Fruit fly (Drosophila melanogaster) whole organism, embryonic: ENCODE data around the gene fz.

Experiments
- Abd-B ChIP-seq: fragments of 200-800 bp; sonication (Bioruptor generic); optimal IDR thresholded peaks from 2 replicates; lab custom pipeline; 2018; ENCODE audit warnings: missing biosample characterization, mild to moderate bottlenecking, missing genetic modification characterization, moderate library complexity
- Atf3 ChIP-seq: fragments of 200-800 bp; sonication (Bioruptor generic); optimal IDR thresholded peaks from 3 replicates; lab custom pipeline; 2016; ENCODE audit warnings: missing biosample characterization, missing genetic modification characterization
- Atf6 ChIP-seq: fragments of 200-800 bp; sonication (Bioruptor generic); IDR thresholded peaks from 2 replicates; pipeline ENCODE4 v1.3.6; 2022; ENCODE audit warnings: missing biosample characterization, missing genetic modification characterization
- Awh ChIP-seq: fragments of 200-800 bp; sonication (Bioruptor generic); IDR thresholded peaks from 2 replicates; pipeline ENCODE4, ENCODE4 v1.3.6; 2022; ENCODE audit warnings: missing biosample characterization, missing genetic modification characterization
- CG1024 ChIP-seq: fragments of 200-800 bp; sonication (Bioruptor generic); IDR thresholded peaks from 2 replicates; pipeline ENCODE4 v1.3.6; 2022; ENCODE audit warnings: missing biosample characterization, missing genetic modification characterization
- CG11456 ChIP-seq: fragments of 200-800 bp; sonication (Bioruptor generic); IDR thresholded peaks from 3 replicates; pipeline ENCODE4 v1.3.6; 2022; ENCODE audit warnings: missing biosample characterization, missing genetic modification characterization
- CG11504 ChIP-seq: fragments of 200-800 bp; sonication (Bioruptor generic); optimal IDR thresholded peaks from 3 replicates; lab custom pipeline; 2019; ENCODE audit warnings: missing biosample characterization, mild to moderate bottlenecking, missing genetic modification characterization, moderate library complexity
- CG12155 ChIP-seq: fragments of 200-800 bp; sonication (Bioruptor generic); optimal IDR thresholded peaks from 3 replicates; lab custom pipeline; 2016; ENCODE audit warnings: missing biosample characterization, missing genetic modification characterization
- CG13287 ChIP-seq: fragments of 200-800 bp; sonication (Bioruptor generic); IDR thresholded peaks from 2 replicates; pipeline ENCODE4 v1.3.6; 2022; ENCODE audit warnings: missing biosample characterization, missing genetic modification characterization; ENCODE audit not compliant: partially characterized antibody
- CG14710 ChIP-seq: fragments of 200-800 bp; sonication (Bioruptor generic); optimal IDR thresholded peaks from 3 replicates; lab custom pipeline; 2019; ENCODE audit warnings: missing biosample characterization, mild to moderate bottlenecking, missing genetic modification characterization, moderate library complexity
- CG15479 ChIP-seq: fragments of 200-800 bp; sonication (Bioruptor generic); optimal IDR thresholded peaks from 3 replicates; lab custom pipeline; 2019; ENCODE audit warnings: missing biosample characterization, mild to moderate bottlenecking, missing genetic modification characterization, moderate library complexity
- CG2712 ChIP-seq: fragments of 200-800 bp; optimal IDR thresholded peaks from 3 replicates; lab custom pipeline; 2019; ENCODE audit warnings: missing biosample characterization, mild to moderate bottlenecking, missing genetic modification characterization, moderate library complexity
- CG3065 ChIP-seq: fragments of 200-800 bp; sonication (Bioruptor generic); optimal IDR thresholded peaks from 2 replicates; lab custom pipeline; 2016; ENCODE audit warnings: missing biosample characterization, missing genetic modification characterization
- CG34422 ChIP-seq: fragments of 200-800 bp; sonication (Bioruptor generic); IDR thresholded peaks from 3 replicates; pipeline ENCODE4 v1.3.6; 2022; ENCODE audit warnings: missing biosample characterization, missing genetic modification characterization
- CG43689 ChIP-seq: fragments of 200-800 bp; sonication (Bioruptor generic); IDR thresholded peaks from 2 replicates; pipeline ENCODE4 v1.3.6; 2022; ENCODE audit warnings: missing biosample characterization, missing genetic modification characterization
- CG4424 ChIP-seq: fragments of 200-800 bp; sonication (Bioruptor generic); optimal IDR thresholded peaks from 3 replicates; lab custom pipeline; 2016; ENCODE audit warnings: missing biosample characterization, missing genetic modification characterization
- CG7786 ChIP-seq: fragments of 200-800 bp; sonication (Bioruptor generic); optimal IDR thresholded peaks from 2 replicates; lab custom pipeline; 2016; ENCODE audit warnings: missing biosample characterization, missing genetic modification characterization
- CG8089 ChIP-seq: fragments of 200-800 bp; sonication (Bioruptor generic); optimal IDR thresholded peaks from 3 replicates; lab custom pipeline; 2016; ENCODE audit warnings: missing biosample characterization, missing genetic modification characterization
- CG9609 ChIP-seq: fragments of 200-800 bp; sonication (Bioruptor generic); optimal IDR thresholded peaks from 3 replicates; lab custom pipeline; 2016; ENCODE audit warnings: missing biosample characterization, missing genetic modification characterization
- CG9817 ChIP-seq: fragments of 200-800 bp; sonication (Bioruptor generic); optimal IDR thresholded peaks from 2 replicates; lab custom pipeline; 2018; ENCODE audit warnings: missing biosample characterization, mild to moderate bottlenecking, missing genetic modification characterization, moderate library complexity
- CrebB ChIP-seq: fragments of 200-800 bp; sonication (Bioruptor generic); optimal IDR thresholded peaks from 3 replicates; lab custom pipeline; 2018; ENCODE audit warnings: missing biosample characterization, mild to moderate bottlenecking, missing genetic modification characterization
- D ChIP-seq, 2 experiments: fragments of 200-800 bp in 1 of 2; fragments of >200 bp in 1 of 2; sonication (Bioruptor generic) in 1 of 2; optimal IDR thresholded peaks; 2 replicates in 1 of 2; 3 replicates in 1 of 2; lab custom pipeline; 2017; ENCODE audit warnings: mild to moderate bottlenecking in 1 of 2, missing biosample characterization in 1 of 2, missing genetic modification characterization in 1 of 2, missing genetic modification reagents in 1 of 2
- Dad ChIP-seq: fragments of 200-800 bp; sonication (Bioruptor generic); optimal IDR thresholded peaks from 3 replicates; lab custom pipeline; 2016; ENCODE audit warnings: missing biosample characterization, missing genetic modification characterization
- Dip2 ChIP-seq: fragments of 200-800 bp; sonication (Bioruptor generic); IDR thresholded peaks from 2 replicates; pipeline ENCODE4 v1.3.6; 2022; ENCODE audit warnings: missing biosample characterization, missing genetic modification characterization
- Drgx ChIP-seq: fragments of 200-800 bp; sonication (Bioruptor generic); IDR thresholded peaks from 2 replicates; pipeline ENCODE4 v1.3.6; 2022; ENCODE audit warnings: missing biosample characterization, missing genetic modification characterization
- Hand ChIP-seq: fragments of 200-800 bp; sonication (Bioruptor generic); optimal IDR thresholded peaks from 2 replicates; lab custom pipeline; 2017; ENCODE audit warnings: mild to moderate bottlenecking, missing biosample characterization, missing genetic modification reagents, missing genetic modification characterization
- HmgZ ChIP-seq: fragments of 200-800 bp; sonication (Bioruptor generic); optimal IDR thresholded peaks from 2 replicates; lab custom pipeline; 2018; ENCODE audit warnings: missing biosample characterization, mild to moderate bottlenecking, missing genetic modification characterization
- MBD-R2 ChIP-seq: fragments of 200-800 bp; sonication (Bioruptor generic); IDR thresholded peaks from 2 replicates; pipeline ENCODE4 v1.3.6; 2022; ENCODE audit warnings: missing biosample characterization, missing genetic modification characterization
- Max ChIP-seq: fragments of 200-800 bp; sonication (Bioruptor generic); optimal IDR thresholded peaks from 2 replicates; lab custom pipeline; 2016; ENCODE audit warnings: missing biosample characterization, mild to moderate bottlenecking, missing genetic modification characterization
- NC2β ChIP-seq: fragments of 200-800 bp; sonication (Bioruptor generic); optimal IDR thresholded peaks from 2 replicates; lab custom pipeline; 2016; ENCODE audit warnings: missing biosample characterization, missing genetic modification characterization
- NFAT ChIP-seq: fragments of 200-800 bp; sonication (Bioruptor generic); IDR thresholded peaks from 2 replicates; pipeline ENCODE4 v1.3.6; 2022; ENCODE audit warnings: missing biosample characterization, missing genetic modification characterization
- Sox102F ChIP-seq: fragments of 200-800 bp; sonication (Bioruptor generic); optimal IDR thresholded peaks from 2 replicates; lab custom pipeline; 2018; ENCODE audit warnings: missing biosample characterization, mild to moderate bottlenecking, missing genetic modification characterization, moderate library complexity
- Stat92E ChIP-seq, 3 experiments: fragments of >200 bp in 2 of 3; fragments of 200-800 bp in 1 of 3; sonication (Bioruptor generic) in 1 of 3; optimal IDR thresholded peaks; 2 replicates each; lab custom pipeline; 2017 to 2019; ENCODE audit warnings: missing biosample characterization in 3 of 3, missing genetic modification characterization in 3 of 3, mild to moderate bottlenecking in 1 of 3, moderate library complexity in 1 of 3
- TFAM ChIP-seq: fragments of 200-800 bp; sonication (Bioruptor generic); optimal IDR thresholded peaks from 2 replicates; lab custom pipeline; 2017; ENCODE audit warnings: missing biosample characterization, missing genetic modification characterization, inconsistent platforms
- Usf ChIP-seq: fragments of 200-800 bp; sonication (Bioruptor generic); optimal IDR thresholded peaks from 2 replicates; lab custom pipeline; 2017; ENCODE audit warnings: missing genotype, missing biosample characterization, missing genetic modification characterization
- Vsx1 ChIP-seq: fragments of 200-800 bp; sonication (Bioruptor generic); optimal IDR thresholded peaks from 2 replicates; lab custom pipeline; 2017; ENCODE audit warnings: missing biosample characterization, mild to moderate bottlenecking, missing genetic modification characterization, missing genetic modification reagents
- Xrp1 ChIP-seq: fragments of 200-800 bp; sonication (Bioruptor generic); IDR thresholded peaks from 2 replicates; pipeline ENCODE4 v1.3.6; 2022; ENCODE audit warnings: missing biosample characterization, missing genetic modification characterization
- ac ChIP-seq: fragments of 200-800 bp; sonication (Bioruptor generic); optimal IDR thresholded peaks from 3 replicates; lab custom pipeline; 2017; ENCODE audit warnings: missing biosample characterization, mild to moderate bottlenecking, missing genetic modification characterization
- ase ChIP-seq: fragments of 200-800 bp; sonication (Bioruptor generic); IDR thresholded peaks from 3 replicates; pipeline ENCODE4 v1.3.6; 2022; ENCODE audit warnings: missing biosample characterization, missing genetic modification characterization
- az2 ChIP-seq: fragments of 200-800 bp; sonication (Bioruptor generic); optimal IDR thresholded peaks from 3 replicates; lab custom pipeline; 2016; ENCODE audit warnings: missing biosample characterization, missing genetic modification characterization
- btn ChIP-seq: fragments of 200-800 bp; sonication (Bioruptor generic); optimal IDR thresholded peaks from 2 replicates; lab custom pipeline; 2016; ENCODE audit warnings: missing biosample characterization, missing genetic modification characterization
- chif ChIP-seq, 2 experiments: fragments of 200-800 bp; sonication (Bioruptor generic); optimal IDR thresholded peaks; 3 replicates each; lab custom pipeline; 2016; ENCODE audit warnings: missing biosample characterization in 2 of 2, missing genetic modification characterization in 2 of 2
- danr ChIP-seq: fragments of 200-800 bp; sonication (Bioruptor generic); IDR thresholded peaks from 2 replicates; pipeline ENCODE4 v1.3.6; 2022; ENCODE audit warnings: missing biosample characterization, missing genetic modification characterization
- dmrt99B ChIP-seq: fragments of 200-800 bp; sonication (Bioruptor generic); optimal IDR thresholded peaks from 2 replicates; lab custom pipeline; 2018; ENCODE audit warnings: missing biosample characterization, mild to moderate bottlenecking, missing genetic modification characterization, moderate library complexity
- esg ChIP-seq: fragments of 200-800 bp; sonication (Bioruptor generic); conservative IDR thresholded peaks from 2 replicates; pipeline ENCODE4 v1.3.6; 2022; ENCODE audit warnings: missing biosample characterization, missing genetic modification characterization
- fd96Cb ChIP-seq: fragments of 200-800 bp; sonication (Bioruptor generic); optimal IDR thresholded peaks from 2 replicates; lab custom pipeline; 2018; ENCODE audit warnings: missing biosample characterization, mild to moderate bottlenecking, missing genetic modification characterization, moderate library complexity
- grn ChIP-seq: fragments of 200-800 bp; sonication (Bioruptor generic); optimal IDR thresholded peaks from 3 replicates; lab custom pipeline; 2017; ENCODE audit warnings: missing biosample characterization, missing genetic modification characterization
- lbe ChIP-seq: fragments of 200-800 bp; sonication (Bioruptor generic); optimal IDR thresholded peaks from 2 replicates; lab custom pipeline; 2016; ENCODE audit warnings: missing biosample characterization, mild to moderate bottlenecking, missing genetic modification characterization
- mld ChIP-seq: fragments of 200-800 bp; sonication (Bioruptor generic); IDR thresholded peaks from 3 replicates; pipeline ENCODE4 v1.3.6; 2022; ENCODE audit warnings: missing biosample characterization, missing genetic modification characterization; ENCODE audit not compliant: partially characterized antibody
- onecut ChIP-seq: fragments of 200-800 bp; sonication (Bioruptor generic); IDR thresholded peaks from 2 replicates; pipeline ENCODE4 v1.3.6; 2022; ENCODE audit warnings: missing biosample characterization, missing genetic modification characterization
- wor ChIP-seq: fragments of 200-800 bp; sonication (Bioruptor generic); IDR thresholded peaks from 2 replicates; pipeline ENCODE4 v1.3.6; 2022; ENCODE audit warnings: missing biosample characterization, missing genetic modification characterization

fz gene

dm6 chr3L:14328437-14328836 is 54.3 kb downstream of the fz start (continued):
- TF ChIP-seq CrebB (no peak), ac (GFP tag; lab: Kevin White, UChicago) (no peak), chif (GFP tag; optimal IDR thresholded peaks at IDR 0.05; lab: Kevin White, UChicago) (peak in 1 of 2 experiments; percentile 4), HmgZ (tag; lab: Kevin White, UChicago) (no peak), CG15479 (GFP tag; lab: Kevin White, UChicago) (no peak), CG2712 (tag; lab: Kevin White, UChicago) (peak; percentile 39), NFAT (GFP tag; lab: Robert Waterston, UW) (no peak), fd96Cb (tag; lab: Kevin White, UChicago) (peak; percentile 18), CG3065 (GFP tag; lab: Kevin White, UChicago) (no peak), CG12155 (GFP tag; lab: Kevin White, UChicago) (no peak), dmrt99B (peak; percentile 61), esg (GFP tag; lab: Robert Waterston, UW) (no peak), CG1024 (GFP tag; lab: Robert Waterston, UW) (no peak), CG9817 (tag; lab: Kevin White, UChicago) (no peak), CG14710 (peak; percentile 21), CG11456 (GFP tag; lab: Robert Waterston, UW) (no peak), Drgx (GFP tag; lab: Robert Waterston, UW) (no peak), danr (GFP tag; lab: Robert Waterston, UW) (no peak), grn (GFP tag; lab: Kevin White, UChicago) (no peak), Stat92E (GFP tag; optimal IDR thresholded peaks at IDR 0.05; lab: Kevin White, UChicago) (no peak), Max (GFP tag; lab: Kevin White, UChicago) (peak; percentile 28), CG43689 (GFP tag; lab: Robert Waterston, UW) (no peak), Atf6 (no peak), onecut (no peak), CG11504 (tag; lab: Kevin White, UChicago) (peak; percentile 68), NC2β (GFP tag; lab: Kevin White, UChicago) (no peak), CG4424 (GFP tag; lab: Kevin White, UChicago) (peak; percentile 47), Usf (no peak), Xrp1 (GFP tag; lab: Robert Waterston, UW) (0 out of 2 replicates have a peak, but pooled peaks have one; percentile 12), Hand (GFP tag; lab: Kevin White, UChicago) (no peak), CG8089 (GFP tag; lab: Kevin White, UChicago) (no peak), Awh (GFP tag; lab: Robert Waterston, UW) (no peak), MBD-R2 (GFP tag; lab: Robert Waterston, UW) (no peak), Atf3 (GFP tag; lab: Kevin White, UChicago) (no peak), btn (GFP tag; lab: Kevin White, UChicago) (no peak), D (optimal IDR thresholded peaks at IDR 0.05; lab: Kevin White, UChicago) (no peak), D (GFP tag; optimal IDR thresholded peaks at IDR 0.05; lab: Kevin White, UChicago) (peak; percentile 31), Vsx1 (GFP tag; lab: Kevin White, UChicago) (no peak), CG9609 (GFP tag; lab: Kevin White, UChicago) (no peak), lbe (GFP tag; lab: Kevin White, UChicago) (no peak), Sox102F (GFP tag; lab: Kevin White, UChicago) (peak; percentile 56), wor (no peak), Dip2 (no peak), TFAM (GFP tag; lab: Kevin White, UChicago) (no peak), Abd-B (GFP tag; lab: Kevin White, UChicago) (peak; percentile 43), CG13287 (GFP tag; lab: Robert Waterston, UW) (no peak), mld (GFP tag; lab: Robert Waterston, UW) (no peak), ase (no peak), Dad (no peak), CG7786 (GFP tag; lab: Kevin White, UChicago) (no peak), az2 (GFP tag; lab: Kevin White, UChicago) (peak; percentile 39), CG34422 (GFP tag; lab: Robert Waterston, UW) (no peak)
